Worm (Caenorhabditis elegans) whole organism, L3 larva: ENCODE measurements around the gene grd-14.

Experiments
- R02D3.7 ChIP-seq: fragments of 150-350 bp; optimal IDR thresholded peaks from 2 replicates; lab custom pipeline; 2014; ENCODE audit warnings: missing biosample characterization, missing genetic modification characterization
- ZK546.5 ChIP-seq: sonication (generic microtip); optimal IDR thresholded peaks from 2 replicates; lab custom pipeline; 2017; ENCODE audit warnings: missing biosample characterization, missing genetic modification characterization
- aly-2 ChIP-seq: fragments of 150-350 bp; optimal IDR thresholded peaks from 2 replicates; lab custom pipeline; 2014; ENCODE audit warnings: missing biosample characterization, missing genetic modification characterization
- ama-1 ChIP-seq: fragments of 150-350 bp; optimal IDR thresholded peaks from 2 replicates; lab custom pipeline; 2018
- ceh-82 ChIP-seq: fragments of 150-350 bp; optimal IDR thresholded peaks from 2 replicates; lab custom pipeline; 2014; ENCODE audit warnings: missing biosample characterization, missing genetic modification characterization
- ceh-9 ChIP-seq: sonication (generic microtip); optimal IDR thresholded peaks from 2 replicates; lab custom pipeline; 2018; ENCODE audit warnings: missing biosample characterization, missing genetic modification characterization
- daf-12 ChIP-seq: fragments of 150-350 bp; optimal IDR thresholded peaks from 2 replicates; lab custom pipeline; 2014; ENCODE audit warnings: missing biosample characterization, missing genetic modification reagents, missing genetic modification characterization
- egl-27 ChIP-seq: sonication (generic microtip); optimal IDR thresholded peaks from 4 replicates; lab custom pipeline; 2017; ENCODE audit warnings: missing biosample characterization, missing genetic modification reagents, missing genetic modification characterization
- egl-5 ChIP-seq: fragments of 150-350 bp; optimal IDR thresholded peaks from 2 replicates; lab custom pipeline; 2017; ENCODE audit warnings: missing biosample characterization, missing genetic modification reagents, missing genetic modification characterization, inconsistent platforms
- elt-1 ChIP-seq: fragments of 150-350 bp; optimal IDR thresholded peaks from 2 replicates; lab custom pipeline; 2014; ENCODE audit warnings: missing biosample characterization, missing genetic modification characterization
- elt-2 ChIP-seq: sonication (generic microtip); optimal IDR thresholded peaks from 2 replicates; lab custom pipeline; 2016; ENCODE audit warnings: missing genetic modification reagents, mild to moderate bottlenecking, missing genetic modification characterization, missing compliant biosample characterization
- fkh-10 ChIP-seq: sonication (generic microtip); optimal IDR thresholded peaks from 2 replicates; lab custom pipeline; 2017; ENCODE audit warnings: missing biosample characterization, missing genetic modification reagents, missing genetic modification characterization
- fkh-2 ChIP-seq: fragments of 150-350 bp; optimal IDR thresholded peaks from 2 replicates; lab custom pipeline; 2014; ENCODE audit warnings: missing biosample characterization, missing genetic modification reagents, missing genetic modification characterization
- fos-1 ChIP-seq: fragments of 150-350 bp; optimal IDR thresholded peaks from 2 replicates; lab custom pipeline; 2014; ENCODE audit warnings: missing biosample characterization, missing genetic modification characterization
- hmg-11 ChIP-seq: sonication (generic microtip); optimal IDR thresholded peaks from 2 replicates; lab custom pipeline; 2016; ENCODE audit warnings: missing genetic modification characterization, missing compliant biosample characterization
- jun-1 ChIP-seq: fragments of 150-350 bp; optimal IDR thresholded peaks from 2 replicates; lab custom pipeline; 2014; ENCODE audit warnings: missing biosample characterization, missing genetic modification reagents, missing genetic modification characterization
- lin-15B ChIP-seq: fragments of 150-350 bp; optimal IDR thresholded peaks from 2 replicates; lab custom pipeline; 2014; ENCODE audit warnings: missing biosample characterization, missing genetic modification characterization
- lin-39 ChIP-seq: fragments of 150-350 bp; optimal IDR thresholded peaks from 2 replicates; lab custom pipeline; 2018; ENCODE audit warnings: missing biosample characterization, missing genetic modification reagents, missing genetic modification characterization
- lsy-12 ChIP-seq: sonication (generic microtip); optimal IDR thresholded peaks from 2 replicates; lab custom pipeline; 2016; ENCODE audit warnings: mild to moderate bottlenecking, missing genetic modification characterization, missing compliant biosample characterization
- mdl-1 ChIP-seq: fragments of 150-350 bp; optimal IDR thresholded peaks from 2 replicates; lab custom pipeline; 2014; ENCODE audit warnings: missing biosample characterization, missing genetic modification characterization
- mml-1 ChIP-seq: fragments of 150-350 bp; sonication (generic microtip); optimal IDR thresholded peaks from 3 replicates; lab custom pipeline; 2014; ENCODE audit warnings: missing biosample characterization, missing genetic modification characterization
- nfya-1 ChIP-seq: sonication (generic microtip); optimal IDR thresholded peaks from 2 replicates; lab custom pipeline; 2017; ENCODE audit warnings: missing genetic modification characterization, mild to moderate bottlenecking, missing compliant biosample characterization, antibody characterized with exemption, moderate library complexity; ENCODE audit not compliant: insufficient read depth
- nhr-11 ChIP-seq: fragments of 150-350 bp; optimal IDR thresholded peaks from 2 replicates; lab custom pipeline; 2014; ENCODE audit warnings: missing biosample characterization, missing genetic modification characterization
- nhr-12 ChIP-seq: fragments of 150-350 bp; optimal IDR thresholded peaks from 2 replicates; lab custom pipeline; 2014; ENCODE audit warnings: missing biosample characterization, missing genetic modification characterization
- nhr-23 ChIP-seq: fragments of 150-350 bp; optimal IDR thresholded peaks from 2 replicates; lab custom pipeline; 2014; ENCODE audit warnings: missing biosample characterization, missing genetic modification reagents, missing genetic modification characterization
- nhr-237 ChIP-seq: fragments of 150-350 bp; optimal IDR thresholded peaks from 2 replicates; lab custom pipeline; 2014; ENCODE audit warnings: missing biosample characterization, missing genetic modification characterization
- nhr-25 ChIP-seq: sonication (generic microtip); optimal IDR thresholded peaks from 2 replicates; lab custom pipeline; 2017; ENCODE audit warnings: missing biosample characterization, missing genetic modification characterization
- nhr-28 ChIP-seq: fragments of 150-350 bp; optimal IDR thresholded peaks from 2 replicates; lab custom pipeline; 2014; ENCODE audit warnings: missing biosample characterization, missing genetic modification characterization
- nhr-43 ChIP-seq: sonication (generic microtip); optimal IDR thresholded peaks from 2 replicates; lab custom pipeline; 2016; ENCODE audit warnings: mild to moderate bottlenecking, missing genetic modification characterization, missing compliant biosample characterization; ENCODE audit not compliant: poor library complexity, severe bottlenecking
- nhr-67 ChIP-seq: fragments of 150-350 bp; optimal IDR thresholded peaks from 2 replicates; lab custom pipeline; 2014; ENCODE audit warnings: missing biosample characterization, missing genetic modification characterization
- nhr-77 ChIP-seq: fragments of 150-350 bp; optimal IDR thresholded peaks from 2 replicates; lab custom pipeline; 2014; ENCODE audit warnings: missing biosample characterization, missing genetic modification characterization
- pha-4 ChIP-seq: fragments of 150-350 bp; optimal IDR thresholded peaks from 2 replicates; lab custom pipeline; 2014; ENCODE audit warnings: missing biosample characterization, missing genetic modification reagents, missing genetic modification characterization
- pqm-1 ChIP-seq: fragments of 150-350 bp; optimal IDR thresholded peaks from 2 replicates; lab custom pipeline; 2017; ENCODE audit warnings: missing biosample characterization, missing genetic modification characterization, inconsistent platforms
- sea-2 ChIP-seq: fragments of 150-350 bp; sonication (generic microtip); optimal IDR thresholded peaks from 4 replicates; lab custom pipeline; 2014; ENCODE audit warnings: missing biosample characterization, missing genetic modification reagents, missing genetic modification characterization
- skn-1 ChIP-seq: fragments of 150-350 bp; optimal IDR thresholded peaks from 2 replicates; lab custom pipeline; 2014; ENCODE audit warnings: missing biosample characterization, missing genetic modification characterization
- snpc-4 ChIP-seq: fragments of 150-350 bp; optimal IDR thresholded peaks from 2 replicates; lab custom pipeline; 2014; ENCODE audit warnings: missing biosample characterization, missing genetic modification characterization
- tbx-2 ChIP-seq: sonication (generic microtip); optimal IDR thresholded peaks from 2 replicates; lab custom pipeline; 2016; ENCODE audit warnings: mild to moderate bottlenecking, missing genetic modification characterization, missing compliant biosample characterization
- unc-39 ChIP-seq: sonication (generic microtip); optimal IDR thresholded peaks from 4 replicates; lab custom pipeline; 2017; ENCODE audit warnings: missing biosample characterization, missing genetic modification characterization
- unc-62 ChIP-seq: fragments of 150-350 bp; sonication (generic microtip); optimal IDR thresholded peaks from 4 replicates; lab custom pipeline; 2014; ENCODE audit warnings: missing biosample characterization, missing genetic modification reagents, missing genetic modification characterization
- zag-1 ChIP-seq: fragments of 150-350 bp; optimal IDR thresholded peaks from 2 replicates; lab custom pipeline; 2014; ENCODE audit warnings: missing biosample characterization, missing genetic modification characterization
- ztf-11 ChIP-seq: fragments of 150-350 bp; optimal IDR thresholded peaks from 2 replicates; lab custom pipeline; 2014; ENCODE audit warnings: missing biosample characterization, missing genetic modification characterization
- ztf-4 ChIP-seq: fragments of 150-350 bp; optimal IDR thresholded peaks from 2 replicates; lab custom pipeline; 2014; ENCODE audit warnings: missing biosample characterization, missing genetic modification characterization

grd-14 gene

ce11 chrX:8463085-8463645, 36.7 kb upstream of the grd-14 start, which contains the start of gene F16F9.4:
Gene F16F9.4 (minus strand): TSS chrX:8463360.
- TF ChIP-seq pqm-1 (tag; lab: Kevin White, UChicago) (peak; percentile 64), ztf-4 (tag; lab: Kevin White, UChicago) (no peak), elt-2 (tag; lab: Kevin White, UChicago) (peak; percentile 66), nhr-23 (tag; lab: Kevin White, UChicago) (no peak)

DNA sequence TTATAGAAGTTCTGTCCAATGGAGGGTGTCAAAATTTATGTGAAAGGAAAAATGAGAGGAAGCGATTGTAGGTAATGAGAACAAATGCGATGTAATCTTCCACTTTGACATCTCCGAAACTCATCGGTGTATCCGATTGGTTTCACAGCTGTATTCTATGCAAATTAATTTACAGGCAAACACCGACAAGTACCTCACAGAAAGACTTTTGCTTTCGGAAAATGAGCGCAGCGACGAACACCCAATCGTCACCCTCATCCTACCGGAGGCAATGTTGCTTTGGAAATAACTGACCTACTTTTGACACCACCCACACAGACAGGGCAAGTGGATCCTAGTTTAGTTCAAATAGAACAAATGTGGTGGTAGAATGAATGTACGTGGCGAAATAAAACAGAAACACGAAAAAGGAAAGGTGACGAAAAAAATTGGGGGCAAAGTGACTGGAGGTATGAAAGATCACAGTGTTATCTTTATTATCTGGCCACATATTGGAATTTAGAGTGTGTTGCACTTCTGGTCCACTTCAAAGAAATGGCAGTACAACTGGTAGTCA, 35.9 kb upstream of the grd-14 start:
- peak; percentile 12 for TF ChIP-seq nhr-23 (tag; lab: Kevin White, UChicago)
- TF ChIP-seq tbx-2 (tag; lab: Kevin White, UChicago): no peak

ce11 chrX:8470126-8470772, 29.6 kb upstream of the grd-14 start, which contains the start of gene mec-10:
Gene mec-10 (minus strand): TSS chrX:8470314.
- TF ChIP-seq nhr-43 (tag; lab: Kevin White, UChicago) (no peak), nhr-12 (no peak), nhr-77 (tag; lab: Kevin White, UChicago) (no peak), lin-15B (tag; lab: Kevin White, UChicago) (no peak), mdl-1 (tag; lab: Kevin White, UChicago) (no peak), ztf-11 (no peak), lsy-12 (no peak), unc-39 (no peak), pha-4 (tag; lab: Kevin White, UChicago) (peak; percentile 35), ceh-9 (tag; lab: Kevin White, UChicago) (no peak), R02D3.7 (tag; lab: Kevin White, UChicago) (no peak), nhr-25 (no peak), pqm-1 (tag; lab: Kevin White, UChicago) (peak; percentile 97), unc-62 (GFP tag; lab: Kevin White, UChicago) (no peak), fos-1 (tag; lab: Kevin White, UChicago) (no peak), sea-2 (GFP tag; lab: Kevin White, UChicago) (no peak), nhr-67 (no peak), lin-39 (tag; lab: Kevin White, UChicago) (no peak), nhr-28 (tag; lab: Kevin White, UChicago) (no peak), ceh-82 (tag; lab: Kevin White, UChicago) (no peak), elt-2 (tag; lab: Kevin White, UChicago) (peak; percentile 91)

DNA sequence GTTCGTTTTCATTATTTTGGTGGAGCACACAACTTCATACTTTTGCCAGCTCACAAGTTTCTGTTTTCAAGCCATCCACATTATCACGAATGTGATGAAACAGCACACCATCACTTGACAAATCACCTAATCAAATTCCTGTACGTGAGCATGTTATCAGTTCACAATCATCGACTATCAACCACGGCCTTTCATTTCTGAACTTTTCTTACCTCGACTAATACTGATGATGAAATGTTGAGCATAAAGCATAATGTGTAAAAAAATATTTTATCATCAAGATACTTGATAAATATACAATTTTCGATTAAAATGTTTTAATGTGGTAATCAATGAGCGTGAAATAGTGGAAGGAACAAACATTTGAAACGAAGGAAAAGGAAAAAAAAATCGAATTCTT, 26.4 kb upstream of the grd-14 start:
- TF ChIP-seq mml-1 (tag; lab: Kevin White, UChicago) (no peak), nhr-43 (tag; lab: Kevin White, UChicago) (no peak), ZK546.5 (tag; lab: Kevin White, UChicago) (no peak), fkh-2 (tag; lab: Kevin White, UChicago) (no peak), lin-39 (tag; lab: Kevin White, UChicago) (no peak), unc-39 (no peak), egl-5 (no peak), jun-1 (tag; lab: Kevin White, UChicago) (peak; percentile 77), tbx-2 (tag; lab: Kevin White, UChicago) (no peak), pqm-1 (tag; lab: Kevin White, UChicago) (peak; percentile 98), ztf-4 (tag; lab: Kevin White, UChicago) (no peak), skn-1 (peak; percentile 11), unc-62 (GFP tag; lab: Kevin White, UChicago) (no peak), nhr-237 (tag; lab: Kevin White, UChicago) (no peak), mdl-1 (tag; lab: Kevin White, UChicago) (no peak), pha-4 (tag; lab: Kevin White, UChicago) (peak; percentile 59), nfya-1 (tag; lab: Kevin White, UChicago) (no peak), R02D3.7 (tag; lab: Kevin White, UChicago) (no peak), nhr-12 (no peak), ztf-11 (no peak), elt-1 (tag; lab: Kevin White, UChicago) (no peak), nhr-28 (tag; lab: Kevin White, UChicago) (no peak), ceh-9 (tag; lab: Kevin White, UChicago) (no peak), zag-1 (tag; lab: Kevin White, UChicago) (no peak), snpc-4 (tag; lab: Kevin White, UChicago) (no peak), aly-2 (no peak), hmg-11 (tag; lab: Kevin White, UChicago) (no peak), ceh-82 (tag; lab: Kevin White, UChicago) (no peak), lin-15B (tag; lab: Kevin White, UChicago) (no peak), fos-1 (tag; lab: Kevin White, UChicago) (no peak), egl-27 (tag; lab: Kevin White, UChicago) (no peak), daf-12 (no peak), nhr-67 (no peak), fkh-10 (GFP tag; lab: Kevin White, UChicago) (no peak), nhr-11 (no peak), nhr-77 (tag; lab: Kevin White, UChicago) (peak; percentile 68), sea-2 (GFP tag; lab: Kevin White, UChicago) (no peak), elt-2 (tag; lab: Kevin White, UChicago) (peak; percentile 99), ama-1 (peak; percentile 55), nhr-25 (no peak)
